Fruit fly (Drosophila melanogaster): ENCODE measurements around the gene dnt.
A peak's percentile ranks its signal among the peaks of the same experiment; 100 is the strongest.

dnt gene

dm6 chr2L:19398317-19399234 lies 35.5 kb upstream of the dnt start, which contains the start of gene CG17544:
Gene CG17544, minus strand, starts transcription at chr2L:19398493.
- peak; percentile 63 for TF ChIP-seq CG34367 (tag; optimal IDR thresholded peaks at IDR 0.05)
- TF ChIP-seq CG9948 (tag; optimal IDR thresholded peaks at IDR 0.05): peak; percentile 84
- TF ChIP-seq CG4496 (GFP tag; IDR thresholded peaks at IDR 0.05): peak; percentile 56; the same call in 2 of the 3 replicates
- TF ChIP-seq D1 (tag; optimal IDR thresholded peaks at IDR 0.05): no peak
- peak; percentile 77 for TF ChIP-seq CG17806 (tag; optimal IDR thresholded peaks at IDR 0.05)
- no peak for TF ChIP-seq EcR (GFP tag; optimal IDR thresholded peaks at IDR 0.05)
- peak; percentile 41 for TF ChIP-seq Pif1A (GFP tag; optimal IDR thresholded peaks at IDR 0.05)
- TF ChIP-seq CG14655 (GFP tag; optimal IDR thresholded peaks at IDR 0.05): peak; percentile 88
- no peak for TF ChIP-seq CG10348 (GFP tag; IDR thresholded peaks at IDR 0.05)
- TF ChIP-seq CG32121 (GFP tag; IDR thresholded peaks at IDR 0.05): peak; percentile 49; the same call in 1 of the 2 replicates
- peak; percentile 46 for TF ChIP-seq Ets98B (GFP tag; IDR thresholded peaks at IDR 0.05)
- no peak for TF ChIP-seq Pif1B (GFP tag; optimal IDR thresholded peaks at IDR 0.05)
- peak; percentile 51 for TF ChIP-seq CG8301 (tag; optimal IDR thresholded peaks at IDR 0.05)
- peak; percentile 83 for TF ChIP-seq Snoo (tag; optimal IDR thresholded peaks at IDR 0.05)
- no peak for TF ChIP-seq gl (tag; optimal IDR thresholded peaks at IDR 0.05)
- TF ChIP-seq rn (GFP tag; IDR thresholded peaks at IDR 0.05): no peak; the same call in 1 of the 2 replicates
- peak; percentile 66 for TF ChIP-seq fd96Ca (GFP tag; IDR thresholded peaks at IDR 0.05)
- peak; percentile 71 for TF ChIP-seq CG13204 (GFP tag; optimal IDR thresholded peaks at IDR 0.05)
- TF ChIP-seq CG15710 (tag; optimal IDR thresholded peaks at IDR 0.05): peak; percentile 83
- TF ChIP-seq CG8159 (tag; optimal IDR thresholded peaks at IDR 0.05): peak; percentile 85
- TF ChIP-seq CG12605 (GFP tag; IDR thresholded peaks at IDR 0.05): peak; percentile 76

- TF ChIP-seq Snoo (tag; optimal IDR thresholded peaks at IDR 0.05): peak; percentile 61
- TF ChIP-seq Pif1B (GFP tag; optimal IDR thresholded peaks at IDR 0.05): no peak
- peak; percentile 44 for TF ChIP-seq CG15710 (tag; optimal IDR thresholded peaks at IDR 0.05)
- TF ChIP-seq CG9948 (tag; optimal IDR thresholded peaks at IDR 0.05): peak; percentile 38
- no peak for TF ChIP-seq EcR (GFP tag; optimal IDR thresholded peaks at IDR 0.05)
- TF ChIP-seq rn (GFP tag; IDR thresholded peaks at IDR 0.05): no peak
- TF ChIP-seq CG32121 (GFP tag; IDR thresholded peaks at IDR 0.05): no peak
- TF ChIP-seq CG13204 (GFP tag; optimal IDR thresholded peaks at IDR 0.05): no peak
- TF ChIP-seq CG4496 (GFP tag; IDR thresholded peaks at IDR 0.05): 0 out of 3 replicates have a peak, but pooled peaks have one; percentile 18
- peak; percentile 69 for TF ChIP-seq CG14655 (GFP tag; optimal IDR thresholded peaks at IDR 0.05)
- TF ChIP-seq CG8301 (tag; optimal IDR thresholded peaks at IDR 0.05): peak; percentile 50
- no peak for TF ChIP-seq D1 (tag; optimal IDR thresholded peaks at IDR 0.05)
- no peak for TF ChIP-seq CG10348 (GFP tag; IDR thresholded peaks at IDR 0.05)
- TF ChIP-seq CG8159 (tag; optimal IDR thresholded peaks at IDR 0.05): peak; percentile 48
- TF ChIP-seq fd96Ca (GFP tag; IDR thresholded peaks at IDR 0.05): no peak
- TF ChIP-seq CG17806 (tag; optimal IDR thresholded peaks at IDR 0.05): peak; percentile 27
- TF ChIP-seq gl (tag; optimal IDR thresholded peaks at IDR 0.05): no peak
- TF ChIP-seq Pif1A (GFP tag; optimal IDR thresholded peaks at IDR 0.05): peak; percentile 60
- TF ChIP-seq CG12605 (GFP tag; IDR thresholded peaks at IDR 0.05): peak; percentile 66
- TF ChIP-seq CG34367 (tag; optimal IDR thresholded peaks at IDR 0.05): no peak
- TF ChIP-seq Ets98B (GFP tag; IDR thresholded peaks at IDR 0.05): no peak
These were observed 34.7 kb upstream of the dnt start for dm6 chr2L:19397617-19398316.

dm6 chr2L:19393703-19394210 lies 30.7 kb upstream of the dnt start, which contains the start of gene CG31798:
Gene CG31798, plus strand, starts transcription at chr2L:19394160.
- TF ChIP-seq rn (GFP tag; IDR thresholded peaks at IDR 0.05) (no peak), Ets98B (GFP tag; IDR thresholded peaks at IDR 0.05) (no peak), CG4496 (GFP tag; IDR thresholded peaks at IDR 0.05) (0 out of 3 replicates have a peak, but pooled peaks have one; percentile 8), gl (tag; optimal IDR thresholded peaks at IDR 0.05) (peak; percentile 65), Pif1B (GFP tag; optimal IDR thresholded peaks at IDR 0.05) (no peak)

- TF ChIP-seq CG32121 (GFP tag; IDR thresholded peaks at IDR 0.05): no peak
- TF ChIP-seq CG4496 (GFP tag; IDR thresholded peaks at IDR 0.05): 0 out of 3 replicates have a peak, but pooled peaks have one; percentile 6
These were observed 26.7 kb upstream of the dnt start, which contains the start of gene CG17549 for dm6 chr2L:19389749-19390148. Gene CG17549, minus strand, starts transcription at chr2L:19390075.

- TF ChIP-seq CG13204 (GFP tag; optimal IDR thresholded peaks at IDR 0.05) (no peak), EcR (GFP tag; optimal IDR thresholded peaks at IDR 0.05) (peak; percentile 25), CG34367 (tag; optimal IDR thresholded peaks at IDR 0.05) (no peak), Ets98B (GFP tag; IDR thresholded peaks at IDR 0.05) (no peak), D1 (tag; optimal IDR thresholded peaks at IDR 0.05) (no peak)
These were observed 25.9 kb upstream of the dnt start for dm6 chr2L:19388966-19389365.
